Fruit fly (Drosophila melanogaster): ENCODE measurements around the gene Spg7.

Spg7 gene

dm6 chrX:2652124-2652923 lies 45.7 kb downstream of the Spg7 start:
- TF ChIP-seq crc (GFP tag; optimal IDR thresholded peaks at IDR 0.05) = peak; percentile 61
- no peak for TF ChIP-seq CG16813 (GFP tag; IDR thresholded peaks at IDR 0.05; ENCODE audit: partially characterized antibody)
- TF ChIP-seq Elba2 (GFP tag; optimal IDR thresholded peaks at IDR 0.05) = no peak
- TF ChIP-seq Adf1 (GFP tag; IDR thresholded peaks at IDR 0.05) = peak; percentile 63
- TF ChIP-seq CG4360 (GFP tag; IDR thresholded peaks at IDR 0.05) = peak; percentile 37; the same call in 1 of the 2 replicates
- TF ChIP-seq CG4820 (GFP tag; optimal IDR thresholded peaks at IDR 0.05) = peak; percentile 80
- peak; percentile 44; the same call in 1 of the 2 replicates for TF ChIP-seq slbo (GFP tag; IDR thresholded peaks at IDR 0.05)
- peak; percentile 19 for TF ChIP-seq HLHmδ (GFP tag; optimal IDR thresholded peaks at IDR 0.05)
- no peak for TF ChIP-seq CG30431 (GFP tag; optimal IDR thresholded peaks at IDR 0.05)
- TF ChIP-seq CG16779 (GFP tag; IDR thresholded peaks at IDR 0.05) = no peak
- no peak for TF ChIP-seq Dref (GFP tag; IDR thresholded peaks at IDR 0.05)
- TF ChIP-seq pros (GFP tag; optimal IDR thresholded peaks at IDR 0.05) = peak; percentile 11
- TF ChIP-seq CG32772 (GFP tag; IDR thresholded peaks at IDR 0.05) = 0 out of 2 replicates have a peak, but pooled peaks have one; percentile 17
- TF ChIP-seq nerfin-2 (GFP tag; IDR thresholded peaks at IDR 0.05; ENCODE audit: partially characterized antibody) = no peak
- peak; percentile 54 for TF ChIP-seq CG8478 (optimal IDR thresholded peaks at IDR 0.05)
- no peak for TF ChIP-seq CG32767 (GFP tag; IDR thresholded peaks at IDR 0.05)
- TF ChIP-seq CG17385 (GFP tag; optimal IDR thresholded peaks at IDR 0.05) = peak; percentile 85
- no peak for TF ChIP-seq CG3995 (GFP tag; optimal IDR thresholded peaks at IDR 0.05)
- peak; percentile 81 for TF ChIP-seq kay (GFP tag; optimal IDR thresholded peaks at IDR 0.05)
- TF ChIP-seq CG33557 (GFP tag; optimal IDR thresholded peaks at IDR 0.05) = no peak
- TF ChIP-seq vvl (GFP tag; IDR thresholded peaks at IDR 0.05) = peak; percentile 42; the same call in 1 of the 2 replicates
- no peak for TF ChIP-seq CG5245 (GFP tag; optimal IDR thresholded peaks at IDR 0.05)
- peak; percentile 75 to 86 for TF ChIP-seq Trl (optimal IDR thresholded peaks at IDR 0.05)
- no peak for TF ChIP-seq Trl (GFP tag; optimal IDR thresholded peaks at IDR 0.05)
- no peak for TF ChIP-seq CG17829 (tag; optimal IDR thresholded peaks at IDR 0.05)
- TF ChIP-seq PHDP (tag; optimal IDR thresholded peaks at IDR 0.05) = no peak
- TF ChIP-seq ERR (GFP tag; optimal IDR thresholded peaks at IDR 0.05) = no peak
- peak; percentile 32 for TF ChIP-seq CG3163 (GFP tag; optimal IDR thresholded peaks at IDR 0.05)
- peak; percentile 73; the same call in 1 of the 2 replicates for TF ChIP-seq crol (GFP tag; IDR thresholded peaks at IDR 0.05)
- 0 out of 3 replicates have a peak, but pooled peaks have one; percentile 11 for TF ChIP-seq gce (GFP tag; IDR thresholded peaks at IDR 0.05)
- TF ChIP-seq CG12155 (GFP tag; optimal IDR thresholded peaks at IDR 0.05) = no peak
- no peak for TF ChIP-seq kni (GFP tag; optimal IDR thresholded peaks at IDR 0.05)
- TF ChIP-seq Hmx (GFP tag; optimal IDR thresholded peaks at IDR 0.05) = no peak
- peak; percentile 65; the same call in 1 of the 3 replicates for TF ChIP-seq sr (GFP tag; IDR thresholded peaks at IDR 0.05)
- TF ChIP-seq nau (GFP tag; optimal IDR thresholded peaks at IDR 0.05) = peak; percentile 19
- TF ChIP-seq seq (GFP tag; IDR thresholded peaks at IDR 0.05) = no peak; the same call in 1 of the 2 replicates
- peak; percentile 36 for TF ChIP-seq Atf3 (GFP tag; optimal IDR thresholded peaks at IDR 0.05)
- TF ChIP-seq CG1832 (GFP tag; optimal IDR thresholded peaks at IDR 0.05) = peak; percentile 85
- TF ChIP-seq CG6175 (GFP tag; IDR thresholded peaks at IDR 0.05) = peak; percentile 84; the same call in 2 of the 3 replicates
- no peak for TF ChIP-seq Neu2 (GFP tag; optimal IDR thresholded peaks at IDR 0.05; ENCODE audit: borderline replicate concordance)
- TF ChIP-seq btn (GFP tag; optimal IDR thresholded peaks at IDR 0.05) = no peak
- no peak for TF ChIP-seq CG8290 (GFP tag; optimal IDR thresholded peaks at IDR 0.05)
- peak in 1 of 2 experiments; percentile 18 for TF ChIP-seq CG8290 (tag; optimal IDR thresholded peaks at IDR 0.05)
- TF ChIP-seq Ets65A (GFP tag) = peak; percentile 8
- peak; percentile 84 for TF ChIP-seq pfk (GFP tag; optimal IDR thresholded peaks at IDR 0.05)
- TF ChIP-seq CG12942 (GFP tag; optimal IDR thresholded peaks at IDR 0.05) = no peak
- TF ChIP-seq Sox100B (GFP tag; optimal IDR thresholded peaks at IDR 0.05) = no peak
- no peak for TF ChIP-seq CG12659 (GFP tag; optimal IDR thresholded peaks at IDR 0.05)
- no peak for TF ChIP-seq lmd (GFP tag; IDR thresholded peaks at IDR 0.05)
- TF ChIP-seq CG1024 (GFP tag; IDR thresholded peaks at IDR 0.05) = no peak
- peak; percentile 75 for TF ChIP-seq sqz (GFP tag; optimal IDR thresholded peaks at IDR 0.05)
- no peak for TF ChIP-seq CTCF (GFP tag; optimal IDR thresholded peaks at IDR 0.05)

Measured in whole organism, embryonic.